Worm (Caenorhabditis elegans) whole organism, L4 larva: Measurements from ENCODE around the gene T09F5.20.

ENCODE experiments used
- F37D6.2 ChIP-seq: sonication (generic microtip); optimal IDR thresholded peaks from 2 replicates; lab custom pipeline; 2016; ENCODE audit warnings: mild to moderate bottlenecking, missing genetic modification characterization, missing compliant biosample characterization
- F44E2.7 ChIP-seq: fragments of 200-800 bp; sonication (Bioruptor generic); IDR thresholded peaks from 2 replicates; pipeline ENCODE4 v2.1.2; 2022; ENCODE audit warnings: missing genetic modification characterization, missing compliant biosample characterization
- R02D3.7 ChIP-seq: fragments of 150-350 bp; sonication (generic microtip); optimal IDR thresholded peaks from 3 replicates; lab custom pipeline; 2014; ENCODE audit warnings: missing biosample characterization, missing genetic modification characterization
- T26A8.4 ChIP-seq: fragments of 200-800 bp; sonication (Bioruptor generic); IDR thresholded peaks from 2 replicates; pipeline ENCODE4 v1.3.6; 2022; ENCODE audit warnings: missing genetic modification characterization, missing compliant biosample characterization
- Y105C5A.15 ChIP-seq: fragments of 200-800 bp; sonication (Bioruptor generic); IDR thresholded peaks from 2 replicates; pipeline ENCODE4 v1.3.6; 2022; ENCODE audit warnings: missing genetic modification characterization, missing compliant biosample characterization
- Y75B8A.6 ChIP-seq: fragments of 200-800 bp; sonication (Bioruptor generic); IDR thresholded peaks from 2 replicates; pipeline ENCODE4 v1.3.6; 2022; ENCODE audit warnings: missing genetic modification reagents, missing genetic modification characterization, missing compliant biosample characterization
- ZK337.2 ChIP-seq: fragments of 200-800 bp; sonication (Bioruptor generic); IDR thresholded peaks from 2 replicates; pipeline ENCODE4 v1.3.6; 2022; ENCODE audit warnings: missing genetic modification reagents, missing genetic modification characterization, missing compliant biosample characterization
- ZK546.5 ChIP-seq, 2 experiments: sonication (generic microtip); optimal IDR thresholded peaks; 2 replicates each; lab custom pipeline; 2017; ENCODE audit warnings: missing biosample characterization in 2 of 2, missing genetic modification characterization in 2 of 2
- aha-1 ChIP-seq: fragments of 150-350 bp; peaks from one replicate; lab custom pipeline; 2014; ENCODE audit warnings: missing biosample characterization, missing genetic modification characterization
- aly-2 ChIP-seq: sonication (generic microtip); optimal IDR thresholded peaks from 2 replicates; lab custom pipeline; 2018; ENCODE audit warnings: missing biosample characterization, missing genetic modification characterization
- attf-4 ChIP-seq: sonication (generic microtip); optimal IDR thresholded peaks from 3 replicates; lab custom pipeline; 2017; ENCODE audit warnings: missing biosample characterization, missing genetic modification characterization
- ceh-20 ChIP-seq: fragments of 200-800 bp; sonication (Bioruptor generic); IDR thresholded peaks from 2 replicates; pipeline ENCODE4 v1.3.6; 2022; ENCODE audit warnings: missing genetic modification reagents, missing genetic modification characterization, missing compliant biosample characterization
- ctbp-1 ChIP-seq: fragments of 200-800 bp; sonication (Bioruptor generic); IDR thresholded peaks from 2 replicates; pipeline ENCODE4 v1.3.6; 2022; ENCODE audit warnings: missing genetic modification reagents, missing genetic modification characterization, missing compliant biosample characterization
- daf-8 ChIP-seq: fragments of 200-800 bp; sonication (Bioruptor generic); IDR thresholded peaks from 2 replicates; pipeline ENCODE4 v1.3.6; 2022; ENCODE audit warnings: missing genetic modification characterization, missing compliant biosample characterization
- dmd-6 ChIP-seq: fragments of 200-800 bp; sonication (Bioruptor generic); IDR thresholded peaks from 2 replicates; pipeline ENCODE4 v1.3.6; 2022; ENCODE audit warnings: missing genetic modification reagents, missing genetic modification characterization, missing compliant biosample characterization
- dve-1 ChIP-seq: sonication (generic microtip); optimal IDR thresholded peaks from 2 replicates; lab custom pipeline; 2017; ENCODE audit warnings: antibody characterized with exemption, mild to moderate bottlenecking, missing genetic modification characterization, missing compliant biosample characterization; ENCODE audit not compliant: insufficient read depth
- egl-27 ChIP-seq: sonication (generic microtip); optimal IDR thresholded peaks from 3 replicates; lab custom pipeline; 2017; ENCODE audit warnings: missing biosample characterization, missing genetic modification reagents, missing genetic modification characterization
- gei-8 ChIP-seq: fragments of 200-800 bp; sonication (Bioruptor generic); optimal IDR thresholded peaks from 2 replicates; lab custom pipeline; 2018; ENCODE audit warnings: mild to moderate bottlenecking, missing genetic modification characterization, missing compliant biosample characterization
- hlh-11 ChIP-seq: fragments of 200-800 bp; sonication (Bioruptor generic); optimal IDR thresholded peaks from 2 replicates; lab custom pipeline; 2018; ENCODE audit warnings: mild to moderate bottlenecking, missing genetic modification characterization, missing compliant biosample characterization
- hlh-30 ChIP-seq: sonication (generic microtip); optimal IDR thresholded peaks from 2 replicates; lab custom pipeline; 2017; ENCODE audit warnings: antibody characterized with exemption, mild to moderate bottlenecking, missing genetic modification characterization, missing compliant biosample characterization; ENCODE audit not compliant: insufficient read depth
- jun-1 ChIP-seq: fragments of 150-350 bp; optimal IDR thresholded peaks from 2 replicates; lab custom pipeline; 2014; ENCODE audit warnings: missing biosample characterization, missing genetic modification reagents, missing genetic modification characterization
- lim-7 ChIP-seq: fragments of 200-800 bp; sonication (Bioruptor generic); IDR thresholded peaks from 2 replicates; pipeline ENCODE4 v1.3.6; 2022; ENCODE audit warnings: missing genetic modification characterization, missing compliant biosample characterization
- lin-29 ChIP-seq: fragments of 200-800 bp; sonication (Bioruptor generic); IDR thresholded peaks from 2 replicates; pipeline ENCODE4 v1.3.6; 2022; ENCODE audit warnings: missing genetic modification reagents, missing genetic modification characterization, missing compliant biosample characterization
- lin-38 ChIP-seq: fragments of 200-800 bp; sonication (Bioruptor generic); IDR thresholded peaks from 2 replicates; pipeline ENCODE4 v1.3.6; 2022; ENCODE audit warnings: missing genetic modification reagents, missing genetic modification characterization, missing compliant biosample characterization
- lir-3 ChIP-seq: sonication (generic microtip); optimal IDR thresholded peaks from 2 replicates; lab custom pipeline; 2016; ENCODE audit warnings: mild to moderate bottlenecking, missing genetic modification characterization, missing compliant biosample characterization
- madf-9 ChIP-seq: fragments of 200-800 bp; sonication (Bioruptor generic); conservative IDR thresholded peaks from 2 replicates; pipeline ENCODE4 v1.3.6; 2022; ENCODE audit warnings: missing genetic modification reagents, missing genetic modification characterization, missing compliant biosample characterization
- mdl-1 ChIP-seq, 2 experiments: fragments of 150-350 bp in 1 of 2; sonication (generic microtip) in 1 of 2; optimal IDR thresholded peaks; 2 replicates each; lab custom pipeline; 2014 to 2017; ENCODE audit warnings: missing biosample characterization in 2 of 2, missing genetic modification characterization in 2 of 2
- mdt-29 ChIP-seq: fragments of 200-800 bp; sonication (Bioruptor generic); IDR thresholded peaks from 2 replicates; pipeline ENCODE4 v1.3.6; 2022; ENCODE audit warnings: missing genetic modification reagents, missing genetic modification characterization, missing compliant biosample characterization
- mep-1 ChIP-seq: fragments of 150-350 bp; sonication (generic microtip); optimal IDR thresholded peaks from 3 replicates; lab custom pipeline; 2014; ENCODE audit warnings: missing biosample characterization, missing genetic modification characterization
- mxl-2 ChIP-seq: fragments of 200-800 bp; sonication (Bioruptor generic); conservative IDR thresholded peaks from 2 replicates; pipeline ENCODE4 v1.3.6; 2022; ENCODE audit warnings: missing genetic modification reagents, missing genetic modification characterization, missing compliant biosample characterization
- nhr-102 ChIP-seq: sonication (generic microtip); optimal IDR thresholded peaks from 2 replicates; lab custom pipeline; 2016; ENCODE audit warnings: mild to moderate bottlenecking, missing genetic modification characterization, moderate library complexity, missing compliant biosample characterization
- nhr-11 ChIP-seq: fragments of 150-350 bp; optimal IDR thresholded peaks from 2 replicates; lab custom pipeline; 2014; ENCODE audit warnings: missing biosample characterization, missing genetic modification characterization
- nhr-237 ChIP-seq: sonication (generic microtip); optimal IDR thresholded peaks from 2 replicates; lab custom pipeline; 2017; ENCODE audit warnings: missing biosample characterization, missing genetic modification characterization
- nhr-28 ChIP-seq: fragments of 150-350 bp; optimal IDR thresholded peaks from 2 replicates; lab custom pipeline; 2014; ENCODE audit warnings: missing biosample characterization, missing genetic modification characterization
- nhr-76 ChIP-seq: fragments of 150-350 bp; optimal IDR thresholded peaks from 2 replicates; lab custom pipeline; 2014; ENCODE audit warnings: missing biosample characterization, missing genetic modification characterization
- php-3 ChIP-seq: fragments of 200-800 bp; sonication (Bioruptor generic); IDR thresholded peaks from 2 replicates; pipeline ENCODE4 v1.3.6; 2022; ENCODE audit warnings: missing genetic modification reagents, missing genetic modification characterization, missing compliant biosample characterization
- pqm-1 ChIP-seq: sonication (generic microtip); optimal IDR thresholded peaks from 2 replicates; lab custom pipeline; 2017; ENCODE audit warnings: missing biosample characterization, missing genetic modification characterization
- rbr-2 ChIP-seq: sonication (generic microtip); optimal IDR thresholded peaks from 2 replicates; lab custom pipeline; 2016; ENCODE audit warnings: missing genotype, missing genetic modification characterization, missing compliant biosample characterization
- set-16 ChIP-seq: fragments of 200-800 bp; sonication (Bioruptor generic); IDR thresholded peaks from 2 replicates; pipeline ENCODE4 v1.3.6; 2022; ENCODE audit warnings: missing genetic modification reagents, missing genetic modification characterization, missing compliant biosample characterization
- skn-1 ChIP-seq: fragments of 150-350 bp; optimal IDR thresholded peaks from 2 replicates; lab custom pipeline; 2014; ENCODE audit warnings: missing biosample characterization, missing genetic modification characterization
- snpc-4 ChIP-seq: fragments of 150-350 bp; optimal IDR thresholded peaks from 2 replicates; lab custom pipeline; 2014; ENCODE audit warnings: missing biosample characterization, missing genetic modification characterization
- spr-3 ChIP-seq: fragments of 200-800 bp; sonication (Bioruptor generic); optimal IDR thresholded peaks from 2 replicates; lab custom pipeline; 2018; ENCODE audit warnings: mild to moderate bottlenecking, missing genetic modification characterization, missing compliant biosample characterization
- tag-97 ChIP-seq: fragments of 200-800 bp; sonication (Bioruptor generic); IDR thresholded peaks from 2 replicates; pipeline ENCODE4 v1.3.6; 2022; ENCODE audit warnings: missing genetic modification characterization, missing compliant biosample characterization
- tra-1 ChIP-seq: fragments of 200-800 bp; sonication (Bioruptor generic); IDR thresholded peaks from 2 replicates; pipeline ENCODE4 v1.3.6; 2022; ENCODE audit warnings: missing genetic modification reagents, missing genetic modification characterization, missing compliant biosample characterization
- unc-62 ChIP-seq, 3 experiments: fragments of 150-350 bp in 1 of 3; sonication (generic microtip); optimal IDR thresholded peaks in 2 of 3; peaks in 1 of 3; 1 replicate in 1 of 3; 2 replicates in 2 of 3; lab custom pipeline; 2014 to 2017; ENCODE audit warnings: missing biosample characterization in 3 of 3, missing genetic modification characterization in 3 of 3, missing genetic modification reagents in 3 of 3, missing genotype in 1 of 3
- vab-7 ChIP-seq: fragments of 200-800 bp; sonication (Bioruptor generic); IDR thresholded peaks from 2 replicates; pipeline ENCODE4 v1.3.6; 2022; ENCODE audit warnings: missing genetic modification reagents, missing genetic modification characterization, missing compliant biosample characterization
- zag-1 ChIP-seq: fragments of 150-350 bp; optimal IDR thresholded peaks from 2 replicates; lab custom pipeline; 2014; ENCODE audit warnings: missing biosample characterization, missing genetic modification characterization
- zfp-3 ChIP-seq: fragments of 200-800 bp; sonication (Bioruptor generic); conservative IDR thresholded peaks from 2 replicates; pipeline ENCODE4 v1.3.6; 2022; ENCODE audit warnings: missing genetic modification reagents, missing genetic modification characterization, missing compliant biosample characterization
- ztf-7 ChIP-seq: fragments of 150-350 bp; optimal IDR thresholded peaks from 2 replicates; lab custom pipeline; 2014; ENCODE audit warnings: missing biosample characterization, missing genetic modification characterization

Gene T09F5.20

ce11 chrV:15191971-15192370, 44.3 kb upstream of the T09F5.20 start:
- TF ChIP-seq F37D6.2 (tag; lab: Kevin White, UChicago): no peak
- TF ChIP-seq unc-62 (GFP tag; optimal IDR thresholded peaks at IDR 0.05 in 1 of 2; lab: Kevin White, UChicago): peak in 1 of 2 experiments; percentile 93
- TF ChIP-seq unc-62 (tag; optimal IDR thresholded peaks at IDR 0.05; lab: Kevin White, UChicago): no peak

DNA sequence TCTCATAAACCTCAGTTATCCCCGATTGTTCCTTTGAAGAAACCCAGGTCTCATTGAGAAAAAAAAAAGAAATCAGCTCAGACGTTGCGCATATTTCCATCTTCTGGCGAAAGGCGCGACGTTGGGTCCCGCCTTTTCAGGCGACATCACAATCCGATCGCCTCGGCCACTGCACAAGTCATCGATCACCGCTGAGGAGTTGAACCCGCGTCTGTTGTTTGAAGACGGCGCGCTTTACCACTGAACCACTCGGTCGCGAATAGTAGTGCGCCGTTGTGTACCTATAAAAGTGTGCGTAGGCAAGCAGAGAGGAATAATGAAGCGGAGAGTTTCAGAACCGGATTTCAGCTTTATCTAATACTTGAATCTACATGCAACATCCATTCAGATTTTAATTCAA, 43.2 kb upstream of the T09F5.20 start, which contains the start of gene Y75B12B.11:
Y75B12B.11 (plus strand) TSS at position 394 of the 400 bp plus-strand sequence.
- TF ChIP-seq mdt-29 (GFP tag; lab: Robert Waterston, UW): peak; percentile 79
- peak; percentile 94 for TF ChIP-seq Y105C5A.15
- TF ChIP-seq gei-8: peak; percentile 97
- TF ChIP-seq hlh-30 (tag; lab: Kevin White, UChicago): peak; percentile 78
- TF ChIP-seq egl-27 (tag; lab: Kevin White, UChicago): no peak
- peak; percentile 89 for TF ChIP-seq ZK337.2
- peak; percentile 91 for TF ChIP-seq madf-9
- peak; percentile 76 for TF ChIP-seq hlh-11 (tag; lab: Kevin White, UChicago)
- TF ChIP-seq zag-1 (tag; lab: Kevin White, UChicago): no peak
- no peak for TF ChIP-seq attf-4 (tag; lab: Kevin White, UChicago)
- peak; percentile 7 for TF ChIP-seq pqm-1 (tag; lab: Kevin White, UChicago)
- TF ChIP-seq nhr-237: no peak
- TF ChIP-seq rbr-2 (tag; lab: Kevin White, UChicago): peak; percentile 80
- TF ChIP-seq dve-1 (tag; lab: Kevin White, UChicago): peak; percentile 93
- TF ChIP-seq F37D6.2 (tag; lab: Kevin White, UChicago): peak; percentile 72
- TF ChIP-seq ztf-7 (tag; lab: Kevin White, UChicago): peak; percentile 42
- TF ChIP-seq snpc-4: no peak
- peak; percentile 93 for TF ChIP-seq php-3 (GFP tag; lab: Robert Waterston, UW)
- TF ChIP-seq lin-38 (GFP tag; lab: Robert Waterston, UW): peak; percentile 96
- peak; percentile 90 for TF ChIP-seq mxl-2 (GFP tag; lab: Robert Waterston, UW)
- peak; percentile 92 for TF ChIP-seq mep-1 (tag; lab: Kevin White, UChicago)
- TF ChIP-seq aly-2 (tag; lab: Kevin White, UChicago): peak; percentile 92
- TF ChIP-seq nhr-11 (tag; lab: Kevin White, UChicago): peak; percentile 55
- peak; percentile 89 for TF ChIP-seq ceh-20 (GFP tag; lab: Robert Waterston, UW)
- TF ChIP-seq unc-62 (GFP tag; optimal IDR thresholded peaks at IDR 0.05 in 1 of 2; lab: Kevin White, UChicago): no peak
- no peak for TF ChIP-seq unc-62 (tag; optimal IDR thresholded peaks at IDR 0.05; lab: Kevin White, UChicago)
- peak; percentile 94 for TF ChIP-seq T26A8.4
- peak; percentile 93 for TF ChIP-seq nhr-102 (tag; lab: Kevin White, UChicago)
- TF ChIP-seq dmd-6 (GFP tag; lab: Robert Waterston, UW): peak; percentile 80
- no peak for TF ChIP-seq R02D3.7
- TF ChIP-seq tag-97 (GFP tag; lab: Robert Waterston, UW): no peak
- peak; percentile 57 for TF ChIP-seq jun-1 (tag; lab: Kevin White, UChicago)
- no peak for TF ChIP-seq ZK546.5 (tag; optimal IDR thresholded peaks at IDR 0.05; lab: Kevin White, UChicago)
- peak; percentile 93 for TF ChIP-seq spr-3
- peak; percentile 98 for TF ChIP-seq aha-1 (tag; lab: Kevin White, UChicago)
- peak; percentile 98 for TF ChIP-seq F44E2.7 (GFP tag; lab: Robert Waterston, UW)
- no peak for TF ChIP-seq mdl-1 (tag; optimal IDR thresholded peaks at IDR 0.05; lab: Kevin White, UChicago)
- TF ChIP-seq Y75B8A.6: peak; percentile 83; the same call in 1 of the 2 replicates
- peak; percentile 23 for TF ChIP-seq nhr-28 (tag; lab: Kevin White, UChicago)
- TF ChIP-seq lim-7 (GFP tag; lab: Robert Waterston, UW): peak; percentile 98
- TF ChIP-seq set-16 (GFP tag; lab: Robert Waterston, UW): peak; percentile 85
- TF ChIP-seq ctbp-1 (GFP tag; lab: Robert Waterston, UW): peak; percentile 93
- TF ChIP-seq nhr-76 (tag; lab: Kevin White, UChicago): no peak
- TF ChIP-seq lin-29 (GFP tag; lab: Robert Waterston, UW): peak; percentile 85
- TF ChIP-seq skn-1 (tag; lab: Kevin White, UChicago): no peak
- peak; percentile 88 for TF ChIP-seq lir-3 (tag; lab: Kevin White, UChicago)
- peak; percentile 91 for TF ChIP-seq daf-8 (GFP tag; lab: Robert Waterston, UW)
- peak; percentile 98 for TF ChIP-seq vab-7 (GFP tag; lab: Robert Waterston, UW)
- peak; percentile 92 for TF ChIP-seq zfp-3 (GFP tag; lab: Robert Waterston, UW)
- peak; percentile 95 for TF ChIP-seq tra-1 (GFP tag; lab: Robert Waterston, UW)
